Worm (Caenorhabditis elegans) whole organism, midembryonic: ENCODE measurements around the gene mec-3.

ENCODE experiments used
- T22C8.4 ChIP-seq: fragments of 200-800 bp; sonication (Bioruptor generic); IDR thresholded peaks from 2 replicates; pipeline ENCODE4 v1.3.6; 2022; ENCODE audit warnings: missing genetic modification characterization, missing compliant biosample characterization
- cog-1 ChIP-seq: sonication (generic microtip); optimal IDR thresholded peaks from 2 replicates; lab custom pipeline; 2016; ENCODE audit warnings: missing genetic modification characterization, missing compliant biosample characterization
- flt-1 ChIP-seq: fragments of 200-800 bp; sonication (Bioruptor generic); IDR thresholded peaks from 2 replicates; pipeline ENCODE4 v1.3.6; 2022; ENCODE audit warnings: missing genetic modification characterization, missing compliant biosample characterization
- klf-2 ChIP-seq: fragments of 200-800 bp; sonication (Bioruptor generic); conservative IDR thresholded peaks from 2 replicates; pipeline ENCODE4 v1.3.6; 2022; ENCODE audit warnings: missing genetic modification reagents, missing genetic modification characterization, missing compliant biosample characterization
- med-1 ChIP-seq: sonication (generic microtip); optimal IDR thresholded peaks from 2 replicates; lab custom pipeline; 2017; ENCODE audit warnings: missing genetic modification characterization, mild to moderate bottlenecking, missing compliant biosample characterization, antibody characterized with exemption, missing genetic modification reagents; ENCODE audit not compliant: insufficient read depth
- ref-1 ChIP-seq: fragments of 200-800 bp; sonication (Bioruptor generic); conservative IDR thresholded peaks from 2 replicates; pipeline ENCODE4 v1.3.6; 2022; ENCODE audit warnings: missing genetic modification reagents, missing genetic modification characterization, missing compliant biosample characterization
- tab-1 ChIP-seq: fragments of 200-800 bp; sonication (Bioruptor generic); IDR thresholded peaks from 2 replicates; pipeline ENCODE4 v1.3.6; 2022; ENCODE audit warnings: missing genetic modification characterization, missing compliant biosample characterization
- ztf-23 ChIP-seq: fragments of 200-800 bp; sonication (Bioruptor generic); IDR thresholded peaks from 2 replicates; pipeline ENCODE4 v1.3.6; 2022; ENCODE audit warnings: missing genetic modification reagents, missing genetic modification characterization, missing compliant biosample characterization
- ztf-29 ChIP-seq: fragments of 200-800 bp; sonication (Bioruptor generic); IDR thresholded peaks from 2 replicates; pipeline ENCODE4 v1.3.6; 2022; ENCODE audit warnings: missing genetic modification reagents, missing genetic modification characterization, missing compliant biosample characterization

Gene mec-3

DNA sequence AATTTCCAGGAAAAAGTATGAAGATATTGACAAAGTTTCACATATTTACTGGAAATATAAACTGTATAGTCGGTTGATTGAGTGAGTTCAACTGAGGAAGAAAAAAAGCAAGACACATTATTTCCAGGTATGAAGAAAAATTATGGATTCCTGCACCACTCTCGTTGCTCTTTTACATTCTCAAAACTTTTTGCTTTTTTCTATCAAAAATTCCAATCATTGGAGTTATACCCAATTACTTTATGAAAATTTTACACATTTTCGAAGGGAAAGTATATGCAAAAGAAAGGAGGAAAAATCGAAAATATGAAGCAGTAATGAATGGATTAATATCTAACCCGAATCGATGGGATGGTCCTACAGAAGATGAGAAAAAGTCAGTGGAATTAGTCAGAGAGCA lies 18.8 kb downstream of the mec-3 start:
- no peak for TF ChIP-seq cog-1 (tag; lab: Kevin White, UChicago)
- no peak for TF ChIP-seq T22C8.4 (GFP tag; lab: Robert Waterston, UW)

DNA sequence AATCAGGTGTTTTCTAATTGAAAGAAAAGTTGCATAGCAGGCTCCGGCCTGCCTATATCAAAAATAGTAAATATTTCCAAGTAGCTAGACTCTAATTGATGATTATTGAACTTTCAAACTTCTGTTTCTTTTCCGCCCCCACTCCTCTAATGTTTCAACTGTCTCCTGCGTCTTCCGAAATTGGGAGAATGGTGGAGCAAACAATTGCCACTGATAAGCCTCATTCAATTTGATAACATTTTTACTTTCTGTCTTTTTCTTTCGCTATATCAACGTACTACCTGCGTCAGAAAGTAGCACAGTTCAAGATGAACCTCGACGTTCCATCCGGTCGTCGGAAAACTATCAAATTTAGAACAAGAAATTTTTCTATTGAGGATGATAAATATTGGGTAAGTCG lies 22.8 kb downstream of the mec-3 start, which contains the start of gene F13B12.3:
Gene F13B12.3 (plus strand): TSS at position 223 of the 400 bp plus-strand sequence.
- TF ChIP-seq ztf-23 (GFP tag; lab: Robert Waterston, UW) (no peak), klf-2 (no peak), cog-1 (tag; lab: Kevin White, UChicago) (no peak), med-1 (GFP tag; lab: Kevin White, UChicago) (no peak), flt-1 (GFP tag; lab: Robert Waterston, UW) (no peak), ref-1 (0 out of 2 replicates have a peak, but pooled peaks have one; percentile 2)

DNA sequence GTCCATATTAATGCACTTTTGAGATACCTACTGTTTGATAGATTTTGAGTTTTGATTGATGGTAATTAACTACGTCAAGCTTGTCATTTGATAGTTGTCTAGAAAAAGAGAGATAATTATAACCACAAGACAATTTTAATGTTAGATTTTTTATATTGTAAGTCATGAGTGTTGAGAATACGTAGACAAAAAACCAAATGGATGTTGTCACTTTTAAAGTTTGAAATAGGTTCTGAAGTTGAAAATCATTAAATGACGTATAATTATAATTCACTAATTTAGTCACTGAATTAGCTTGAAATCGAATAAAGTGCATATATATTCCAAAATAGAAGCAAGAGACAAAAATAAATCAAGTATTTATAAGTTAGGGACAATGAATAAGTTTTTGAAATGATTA lies 24.6 kb downstream of the mec-3 start:
- no peak for TF ChIP-seq klf-2
- no peak for TF ChIP-seq flt-1 (GFP tag; lab: Robert Waterston, UW)
- TF ChIP-seq med-1 (GFP tag; lab: Kevin White, UChicago): no peak
- no peak for TF ChIP-seq ztf-29 (GFP tag; lab: Robert Waterston, UW)
- no peak for TF ChIP-seq T22C8.4 (GFP tag; lab: Robert Waterston, UW)
- TF ChIP-seq ref-1: no peak
- TF ChIP-seq cog-1 (tag; lab: Kevin White, UChicago): no peak
- no peak for TF ChIP-seq tab-1 (GFP tag; lab: Robert Waterston, UW)
- no peak for TF ChIP-seq ztf-23 (GFP tag; lab: Robert Waterston, UW)

DNA sequence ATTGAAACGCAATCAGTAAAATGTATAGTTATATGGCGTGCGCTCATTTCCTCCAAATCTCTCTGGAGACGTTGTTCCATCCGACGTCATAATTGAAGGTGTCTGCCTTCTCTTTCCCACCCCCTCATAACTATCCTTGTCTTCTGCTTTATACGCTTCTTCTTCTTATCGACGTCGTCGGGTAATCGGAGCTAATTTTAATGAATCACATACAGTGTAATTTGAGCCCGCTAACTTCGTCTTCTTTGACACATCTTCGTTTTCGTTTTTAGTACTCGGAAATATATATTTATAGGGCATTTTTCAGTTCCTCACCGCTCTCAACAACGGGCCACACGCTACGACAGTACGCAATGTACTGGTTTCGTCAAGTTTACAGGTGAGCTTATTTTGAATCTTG lies 25.3 kb downstream of the mec-3 start, which contains the start of gene ins-1:
Gene ins-1 (plus strand): TSS at position 301 of the 400 bp plus-strand sequence.
- TF ChIP-seq ztf-23 (GFP tag; lab: Robert Waterston, UW): no peak
- no peak for TF ChIP-seq T22C8.4 (GFP tag; lab: Robert Waterston, UW)
- no peak for TF ChIP-seq ztf-29 (GFP tag; lab: Robert Waterston, UW)
- TF ChIP-seq med-1 (GFP tag; lab: Kevin White, UChicago): no peak
- no peak for TF ChIP-seq cog-1 (tag; lab: Kevin White, UChicago)
- TF ChIP-seq klf-2: no peak
- no peak for TF ChIP-seq tab-1 (GFP tag; lab: Robert Waterston, UW)
- no peak for TF ChIP-seq ref-1
- no peak for TF ChIP-seq flt-1 (GFP tag; lab: Robert Waterston, UW)

DNA sequence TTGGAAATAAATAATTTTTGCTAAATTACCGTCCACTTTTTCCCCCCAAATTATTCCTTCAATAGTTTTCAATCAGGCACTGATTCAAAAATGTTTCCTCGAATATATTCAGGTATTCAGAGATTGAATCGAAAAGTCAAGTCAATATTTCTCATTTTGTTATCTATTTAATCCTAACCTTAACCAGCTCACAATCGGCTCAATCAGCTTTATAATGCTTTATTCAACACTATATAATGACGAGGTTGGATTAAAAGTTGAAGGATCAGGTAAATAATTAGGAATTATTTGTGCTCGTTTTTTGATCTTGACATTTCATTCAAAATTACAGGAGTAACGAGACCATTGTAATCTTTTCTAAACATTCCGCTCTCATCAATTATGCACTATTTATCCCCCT lies 31.2 kb downstream of the mec-3 start:
- no peak for TF ChIP-seq ref-1
- no peak for TF ChIP-seq ztf-29 (GFP tag; lab: Robert Waterston, UW)
- TF ChIP-seq med-1 (GFP tag; lab: Kevin White, UChicago): no peak

DNA sequence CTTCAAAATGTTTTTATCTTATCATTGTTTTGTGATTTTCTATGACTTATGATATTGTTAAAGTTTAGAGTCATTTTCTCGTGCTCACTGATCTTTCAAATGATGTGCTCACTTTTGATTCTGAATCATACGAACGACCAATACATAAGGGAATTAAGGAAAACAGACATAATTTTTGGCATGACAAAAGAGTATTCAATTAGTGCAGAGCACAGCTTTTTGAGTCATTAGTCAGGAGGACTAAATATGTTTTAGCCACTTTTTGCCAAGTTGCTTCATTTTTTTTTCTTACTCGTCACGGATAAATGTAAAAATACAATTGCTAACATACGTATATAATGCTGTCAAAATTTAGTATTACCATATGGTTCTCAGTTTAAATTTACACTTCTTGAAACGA lies 32.5 kb downstream of the mec-3 start, which contains the start of gene F13B12.2:
Gene F13B12.2 (minus strand): TSS at position 2 of the 400 bp plus-strand sequence.
- TF ChIP-seq T22C8.4 (GFP tag; lab: Robert Waterston, UW) (no peak), flt-1 (GFP tag; lab: Robert Waterston, UW) (no peak), klf-2 (no peak), cog-1 (tag; lab: Kevin White, UChicago) (no peak), ztf-29 (GFP tag; lab: Robert Waterston, UW) (no peak), med-1 (GFP tag; lab: Kevin White, UChicago) (no peak), tab-1 (GFP tag; lab: Robert Waterston, UW) (no peak), ztf-23 (GFP tag; lab: Robert Waterston, UW) (no peak)

DNA sequence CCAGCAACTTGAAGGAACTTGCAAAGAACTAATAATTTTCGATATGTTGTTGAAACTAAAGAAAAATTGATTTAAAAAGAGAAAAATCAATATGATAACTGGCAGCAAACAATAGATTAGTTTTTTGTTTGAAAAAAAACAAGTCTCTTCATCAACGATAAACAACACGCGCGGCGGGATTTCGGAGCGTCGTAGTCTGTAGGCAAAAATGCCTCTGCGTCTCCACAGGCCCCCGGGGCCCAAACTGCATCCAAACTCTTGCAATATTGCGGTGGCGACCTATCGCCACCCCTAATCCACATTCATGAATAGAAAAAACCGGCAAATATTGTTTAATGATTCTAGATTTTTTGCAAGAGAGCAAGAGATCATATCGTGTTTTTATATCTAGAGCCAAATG lies 36.5 kb downstream of the mec-3 start:
- no peak for TF ChIP-seq med-1 (GFP tag; lab: Kevin White, UChicago)
- no peak for TF ChIP-seq klf-2
- TF ChIP-seq ztf-29 (GFP tag; lab: Robert Waterston, UW): no peak
- TF ChIP-seq flt-1 (GFP tag; lab: Robert Waterston, UW): no peak
- TF ChIP-seq ztf-23 (GFP tag; lab: Robert Waterston, UW): no peak
- no peak for TF ChIP-seq cog-1 (tag; lab: Kevin White, UChicago)
- TF ChIP-seq tab-1 (GFP tag; lab: Robert Waterston, UW): no peak
- TF ChIP-seq T22C8.4 (GFP tag; lab: Robert Waterston, UW): no peak
- no peak for TF ChIP-seq ref-1

DNA sequence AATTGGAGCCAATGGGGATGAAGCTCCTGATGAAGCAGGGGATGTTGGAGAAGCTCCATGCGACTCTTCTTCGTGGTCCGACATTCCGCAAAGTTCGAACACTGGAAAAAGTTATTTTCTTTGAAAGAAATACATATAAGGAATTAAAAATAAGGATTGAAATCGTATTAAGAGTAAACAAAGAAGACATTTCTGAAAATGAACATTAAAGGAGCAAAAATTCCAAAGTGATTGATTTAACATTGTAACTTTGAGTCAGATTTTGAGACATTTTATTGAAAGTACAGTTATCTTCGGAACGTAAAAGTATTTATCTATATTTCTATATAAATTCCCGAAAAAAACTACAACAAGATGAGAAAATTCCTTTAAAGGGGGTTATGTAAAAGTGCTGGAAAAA lies 37.1 kb downstream of the mec-3 start, which contains the start of gene F13B12.1:
Gene F13B12.1 (minus strand): TSS at position 101 of the 400 bp plus-strand sequence.
- TF ChIP-seq ztf-23 (GFP tag; lab: Robert Waterston, UW): no peak
- TF ChIP-seq cog-1 (tag; lab: Kevin White, UChicago): no peak
- TF ChIP-seq med-1 (GFP tag; lab: Kevin White, UChicago): no peak
- TF ChIP-seq klf-2: no peak
- no peak for TF ChIP-seq ztf-29 (GFP tag; lab: Robert Waterston, UW)
- no peak for TF ChIP-seq flt-1 (GFP tag; lab: Robert Waterston, UW)
- TF ChIP-seq tab-1 (GFP tag; lab: Robert Waterston, UW): no peak
- TF ChIP-seq T22C8.4 (GFP tag; lab: Robert Waterston, UW): no peak
- no peak for TF ChIP-seq ref-1

DNA sequence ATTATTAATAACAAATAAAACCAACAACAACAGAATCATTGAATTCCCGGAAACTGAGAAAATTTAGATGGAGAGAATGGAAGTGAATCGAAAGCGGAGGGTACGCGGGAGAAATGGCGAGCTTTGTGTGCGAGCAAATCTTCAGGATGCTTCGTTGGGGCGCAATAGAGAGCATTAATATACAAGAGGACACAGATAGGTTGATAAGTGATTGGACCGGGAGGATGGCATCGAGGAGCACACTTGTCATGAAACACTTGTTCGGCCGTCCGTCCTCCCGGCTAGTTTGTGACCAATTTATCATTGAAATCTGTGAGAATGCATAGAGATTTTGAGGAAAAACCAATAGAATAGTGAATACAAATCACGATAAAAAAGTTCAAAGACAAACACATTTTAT lies 39.4 kb downstream of the mec-3 start:
- TF ChIP-seq ztf-29 (GFP tag; lab: Robert Waterston, UW): no peak
- TF ChIP-seq ztf-23 (GFP tag; lab: Robert Waterston, UW): no peak
- no peak for TF ChIP-seq ref-1
- TF ChIP-seq klf-2: no peak
- no peak for TF ChIP-seq flt-1 (GFP tag; lab: Robert Waterston, UW)
- TF ChIP-seq cog-1 (tag; lab: Kevin White, UChicago): no peak
- TF ChIP-seq tab-1 (GFP tag; lab: Robert Waterston, UW): no peak
- TF ChIP-seq med-1 (GFP tag; lab: Kevin White, UChicago): no peak
- no peak for TF ChIP-seq T22C8.4 (GFP tag; lab: Robert Waterston, UW)

DNA sequence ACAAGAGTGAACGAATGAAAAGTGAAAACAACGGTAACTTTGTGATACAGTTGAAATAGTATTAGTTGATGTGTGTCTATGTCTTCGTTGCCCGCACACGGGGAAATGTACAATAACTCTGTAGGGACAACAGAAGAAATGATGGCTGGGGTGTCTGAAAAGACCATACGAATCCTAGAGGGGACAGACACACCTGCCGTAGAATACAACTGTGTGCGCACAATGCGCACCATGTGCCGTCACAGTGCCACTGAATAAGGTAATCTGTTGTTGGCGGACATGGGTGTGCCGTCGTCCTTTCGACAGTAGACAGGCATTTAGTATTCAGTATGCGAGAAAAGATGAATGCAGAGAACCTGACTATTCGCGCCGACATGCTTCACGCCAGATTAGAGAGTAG lies 40.4 kb downstream of the mec-3 start:
- TF ChIP-seq ztf-23 (GFP tag; lab: Robert Waterston, UW) (no peak), klf-2 (no peak), med-1 (GFP tag; lab: Kevin White, UChicago) (no peak)
